Fruit fly (Drosophila melanogaster) whole organism, embryonic: ENCODE results near the gene Nthl1.

Source experiments
- Adf1 ChIP-seq: fragments of 200-800 bp; sonication (Bioruptor generic); IDR thresholded peaks from 2 replicates; pipeline ENCODE4 v1.3.6; 2022; ENCODE audit warnings: missing biosample characterization, missing genetic modification characterization
- Blimp-1 ChIP-seq: fragments of 200-800 bp; sonication (Bioruptor generic); optimal IDR thresholded peaks from 3 replicates; lab custom pipeline; 2018; ENCODE audit warnings: missing biosample characterization, missing genetic modification characterization, mild to moderate bottlenecking, moderate library complexity, missing genetic modification reagents
- CG11456 ChIP-seq: fragments of 200-800 bp; sonication (Bioruptor generic); IDR thresholded peaks from 3 replicates; pipeline ENCODE4 v1.3.6; 2022; ENCODE audit warnings: missing biosample characterization, missing genetic modification characterization
- CG11723 ChIP-seq: fragments of 200-800 bp; sonication (Bioruptor generic); optimal IDR thresholded peaks from 2 replicates; lab custom pipeline; 2017; ENCODE audit warnings: missing biosample characterization, mild to moderate bottlenecking, missing genetic modification characterization
- CG12155 ChIP-seq: fragments of 200-800 bp; sonication (Bioruptor generic); optimal IDR thresholded peaks from 3 replicates; lab custom pipeline; 2016; ENCODE audit warnings: missing biosample characterization, missing genetic modification characterization
- CG13624 ChIP-seq: fragments of 200-800 bp; sonication (Bioruptor generic); optimal IDR thresholded peaks from 2 replicates; lab custom pipeline; 2016; ENCODE audit warnings: missing biosample characterization, missing genetic modification characterization
- CG13894 ChIP-seq: fragments of 200-800 bp; sonication (Bioruptor generic); optimal IDR thresholded peaks from 3 replicates; lab custom pipeline; 2018; ENCODE audit warnings: missing biosample characterization, mild to moderate bottlenecking, missing genetic modification characterization, moderate library complexity
- CG15073 ChIP-seq: fragments of 200-800 bp; sonication (Bioruptor generic); optimal IDR thresholded peaks from 2 replicates; lab custom pipeline; 2016; ENCODE audit warnings: missing biosample characterization, missing genetic modification characterization
- CG17359 ChIP-seq: fragments of 200-800 bp; sonication (Bioruptor generic); optimal IDR thresholded peaks from 3 replicates; lab custom pipeline; 2018; ENCODE audit warnings: missing biosample characterization, mild to moderate bottlenecking, missing genetic modification characterization, moderate library complexity
- CG1792 ChIP-seq: fragments of 200-800 bp; sonication (Bioruptor generic); optimal IDR thresholded peaks from 2 replicates; lab custom pipeline; 2016; ENCODE audit warnings: missing biosample characterization, missing genetic modification characterization
- CG2199 ChIP-seq: fragments of 200-800 bp; sonication (Bioruptor generic); IDR thresholded peaks from 3 replicates; pipeline ENCODE4 v1.3.6; 2022; ENCODE audit warnings: missing biosample characterization, missing genetic modification characterization
- CG30020 ChIP-seq: fragments of 200-800 bp; optimal IDR thresholded peaks from 2 replicates; lab custom pipeline; 2019; ENCODE audit warnings: missing biosample characterization, mild to moderate bottlenecking, missing genetic modification characterization, moderate library complexity
- CG30403 ChIP-seq: fragments of 200-800 bp; sonication (Bioruptor generic); optimal IDR thresholded peaks from 3 replicates; lab custom pipeline; 2016; ENCODE audit warnings: missing biosample characterization, missing genetic modification characterization
- CG33557 ChIP-seq: fragments of 200-800 bp; sonication (Bioruptor generic); optimal IDR thresholded peaks from 2 replicates; lab custom pipeline; 2019; ENCODE audit warnings: missing biosample characterization, mild to moderate bottlenecking, missing genetic modification characterization, moderate library complexity
- CG34376 ChIP-seq: fragments of 200-800 bp; sonication (Bioruptor generic); optimal IDR thresholded peaks from 2 replicates; lab custom pipeline; 2018; ENCODE audit warnings: missing biosample characterization, mild to moderate bottlenecking, missing genetic modification characterization
- CG3847 ChIP-seq: fragments of 200-800 bp; sonication (Bioruptor generic); IDR thresholded peaks from 2 replicates; pipeline ENCODE4 v1.3.6; 2022; ENCODE audit warnings: missing biosample characterization, missing genetic modification characterization
- CG4820 ChIP-seq: fragments of 200-800 bp; sonication (Bioruptor generic); optimal IDR thresholded peaks from 3 replicates; lab custom pipeline; 2016; ENCODE audit warnings: missing biosample characterization, missing genetic modification characterization
- CG6272 ChIP-seq: fragments of 200-800 bp; sonication (Bioruptor generic); IDR thresholded peaks from 2 replicates; pipeline ENCODE4 v1.3.6; 2022; ENCODE audit warnings: missing biosample characterization, missing genetic modification characterization
- CG7357 ChIP-seq: fragments of 200-800 bp; sonication (Bioruptor generic); IDR thresholded peaks from 3 replicates; pipeline ENCODE4 v1.3.6; 2022; ENCODE audit warnings: missing biosample characterization, missing genetic modification characterization
- CG7372 ChIP-seq: fragments of 200-800 bp; sonication (Bioruptor generic); IDR thresholded peaks from 2 replicates; pipeline ENCODE4 v1.3.6; 2022; ENCODE audit warnings: missing biosample characterization, missing genetic modification characterization
- CG8359 ChIP-seq: fragments of 200-800 bp; sonication (Bioruptor generic); optimal IDR thresholded peaks from 2 replicates; lab custom pipeline; 2017; ENCODE audit warnings: missing biosample characterization, mild to moderate bottlenecking, missing genetic modification characterization, borderline replicate concordance
- CG9609 ChIP-seq: fragments of 200-800 bp; sonication (Bioruptor generic); optimal IDR thresholded peaks from 3 replicates; lab custom pipeline; 2016; ENCODE audit warnings: missing biosample characterization, missing genetic modification characterization
- Camta ChIP-seq: fragments of 200-800 bp; sonication (Bioruptor generic); optimal IDR thresholded peaks from 2 replicates; lab custom pipeline; 2016; ENCODE audit warnings: missing biosample characterization, missing genetic modification characterization
- D ChIP-seq, 2 experiments: fragments of 200-800 bp in 1 of 2; fragments of >200 bp in 1 of 2; sonication (Bioruptor generic) in 1 of 2; optimal IDR thresholded peaks; 2 replicates in 1 of 2; 3 replicates in 1 of 2; lab custom pipeline; 2017; ENCODE audit warnings: mild to moderate bottlenecking in 1 of 2, missing biosample characterization in 1 of 2, missing genetic modification characterization in 1 of 2, missing genetic modification reagents in 1 of 2
- Dp ChIP-seq: fragments of 200-800 bp; sonication (Bioruptor generic); optimal IDR thresholded peaks from 2 replicates; lab custom pipeline; 2018; ENCODE audit warnings: missing biosample characterization, mild to moderate bottlenecking, missing genetic modification characterization, moderate library complexity
- E2f2 ChIP-seq: fragments of 200-800 bp; sonication (Bioruptor generic); IDR thresholded peaks from 2 replicates; pipeline ENCODE4 v1.3.6; 2022; ENCODE audit warnings: missing biosample characterization, missing genetic modification characterization
- ERR ChIP-seq: fragments of 200-800 bp; sonication (Bioruptor generic); optimal IDR thresholded peaks from 2 replicates; lab custom pipeline; 2016; ENCODE audit warnings: missing biosample characterization, missing genetic modification characterization
- HLH54F ChIP-seq: fragments of 200-800 bp; sonication (Bioruptor generic); optimal IDR thresholded peaks from 3 replicates; lab custom pipeline; 2016; ENCODE audit warnings: missing biosample characterization, missing genetic modification characterization
- MBD-R2 ChIP-seq: fragments of 200-800 bp; sonication (Bioruptor generic); IDR thresholded peaks from 2 replicates; pipeline ENCODE4 v1.3.6; 2022; ENCODE audit warnings: missing biosample characterization, missing genetic modification characterization
- MESR4 ChIP-seq: fragments of 200-800 bp; sonication (Bioruptor generic); optimal IDR thresholded peaks from 2 replicates; lab custom pipeline; 2018; ENCODE audit warnings: missing biosample characterization, mild to moderate bottlenecking, missing genetic modification characterization, moderate library complexity
- Oaz ChIP-seq: fragments of 200-800 bp; sonication (Bioruptor generic); IDR thresholded peaks from 2 replicates; pipeline ENCODE4 v1.3.6; 2022; ENCODE audit warnings: missing biosample characterization, missing genetic modification characterization
- Side ChIP-seq: fragments of 200-800 bp; sonication (Bioruptor generic); optimal IDR thresholded peaks from 2 replicates; lab custom pipeline; 2016; ENCODE audit warnings: missing biosample characterization, missing genetic modification characterization
- Ssrp ChIP-seq: fragments of 200-800 bp; sonication (Bioruptor generic); optimal IDR thresholded peaks from 2 replicates; lab custom pipeline; 2018; ENCODE audit warnings: missing biosample characterization, mild to moderate bottlenecking, missing genetic modification characterization, moderate library complexity
- Usf ChIP-seq: fragments of 200-800 bp; sonication (Bioruptor generic); optimal IDR thresholded peaks from 2 replicates; lab custom pipeline; 2017; ENCODE audit warnings: missing genotype, missing biosample characterization, missing genetic modification characterization
- Xbp1 ChIP-seq: fragments of 200-800 bp; sonication (Bioruptor generic); optimal IDR thresholded peaks from 3 replicates; lab custom pipeline; 2016; ENCODE audit warnings: missing biosample characterization, mild to moderate bottlenecking, missing genetic modification characterization
- al ChIP-seq: fragments of 200-800 bp; sonication (Bioruptor generic); IDR thresholded peaks from 2 replicates; pipeline ENCODE4 v1.3.6; 2022; ENCODE audit warnings: missing biosample characterization, missing genetic modification characterization
- aop ChIP-seq: fragments of 200-800 bp; sonication (Bioruptor generic); IDR thresholded peaks from 2 replicates; pipeline ENCODE4 v1.3.6; 2022; ENCODE audit warnings: missing biosample characterization, missing genetic modification characterization
- gcm2 ChIP-seq: fragments of 200-800 bp; sonication (Bioruptor generic); optimal IDR thresholded peaks from 2 replicates; lab custom pipeline; 2016; ENCODE audit warnings: missing biosample characterization, missing genetic modification characterization
- gem ChIP-seq: fragments of 200-800 bp; sonication (Bioruptor generic); optimal IDR thresholded peaks from 2 replicates; lab custom pipeline; 2019; ENCODE audit warnings: missing biosample characterization, mild to moderate bottlenecking, missing genetic modification characterization, moderate library complexity
- ind ChIP-seq: fragments of 200-800 bp; sonication (Bioruptor generic); optimal IDR thresholded peaks from 3 replicates; lab custom pipeline; 2016; ENCODE audit warnings: missing biosample characterization, missing genetic modification characterization
- kah ChIP-seq: fragments of 200-800 bp; sonication (Bioruptor generic); optimal IDR thresholded peaks from 2 replicates; lab custom pipeline; 2018; ENCODE audit warnings: missing biosample characterization, mild to moderate bottlenecking, missing genetic modification characterization
- lbe ChIP-seq: fragments of 200-800 bp; sonication (Bioruptor generic); optimal IDR thresholded peaks from 2 replicates; lab custom pipeline; 2016; ENCODE audit warnings: missing biosample characterization, mild to moderate bottlenecking, missing genetic modification characterization
- lmd ChIP-seq: fragments of 200-800 bp; sonication (Bioruptor generic); IDR thresholded peaks from 2 replicates; pipeline ENCODE4 v1.3.6; 2022; ENCODE audit warnings: missing biosample characterization, missing genetic modification characterization
- nerfin-2 ChIP-seq: fragments of 200-800 bp; sonication (Bioruptor generic); IDR thresholded peaks from 2 replicates; pipeline ENCODE4 v1.3.6; 2022; ENCODE audit warnings: missing biosample characterization, missing genetic modification characterization; ENCODE audit not compliant: partially characterized antibody
- otp ChIP-seq: fragments of 200-800 bp; sonication (Bioruptor generic); IDR thresholded peaks from 3 replicates; pipeline ENCODE4, ENCODE4 v1.3.6; 2022; ENCODE audit warnings: missing biosample characterization, missing genetic modification characterization
- repo ChIP-seq: fragments of 200-800 bp; sonication (Bioruptor generic); optimal IDR thresholded peaks from 2 replicates; lab custom pipeline; 2016; ENCODE audit warnings: missing biosample characterization, missing genetic modification characterization
- scrt ChIP-seq: fragments of 200-800 bp; sonication (Bioruptor generic); optimal IDR thresholded peaks from 2 replicates; lab custom pipeline; 2018; ENCODE audit warnings: missing biosample characterization, mild to moderate bottlenecking, missing genetic modification characterization, moderate library complexity
- sisA ChIP-seq: fragments of 200-800 bp; sonication (Bioruptor generic); IDR thresholded peaks from 2 replicates; pipeline ENCODE4 v1.3.6; 2022; ENCODE audit warnings: missing biosample characterization, missing genetic modification characterization
- stc ChIP-seq: fragments of 200-800 bp; sonication (Bioruptor generic); IDR thresholded peaks from 2 replicates; pipeline ENCODE4 v1.3.6; 2022; ENCODE audit warnings: missing biosample characterization, missing genetic modification characterization
- toy ChIP-seq: fragments of 200-800 bp; sonication (Bioruptor generic); IDR thresholded peaks from 2 replicates; pipeline ENCODE4 v1.3.6; 2022; ENCODE audit warnings: missing biosample characterization, missing genetic modification characterization
- trh ChIP-seq: fragments of 200-800 bp; sonication (Bioruptor generic); optimal IDR thresholded peaks from 2 replicates; lab custom pipeline; 2016; ENCODE audit warnings: missing biosample characterization, missing genetic modification characterization

Gene Nthl1

DNA sequence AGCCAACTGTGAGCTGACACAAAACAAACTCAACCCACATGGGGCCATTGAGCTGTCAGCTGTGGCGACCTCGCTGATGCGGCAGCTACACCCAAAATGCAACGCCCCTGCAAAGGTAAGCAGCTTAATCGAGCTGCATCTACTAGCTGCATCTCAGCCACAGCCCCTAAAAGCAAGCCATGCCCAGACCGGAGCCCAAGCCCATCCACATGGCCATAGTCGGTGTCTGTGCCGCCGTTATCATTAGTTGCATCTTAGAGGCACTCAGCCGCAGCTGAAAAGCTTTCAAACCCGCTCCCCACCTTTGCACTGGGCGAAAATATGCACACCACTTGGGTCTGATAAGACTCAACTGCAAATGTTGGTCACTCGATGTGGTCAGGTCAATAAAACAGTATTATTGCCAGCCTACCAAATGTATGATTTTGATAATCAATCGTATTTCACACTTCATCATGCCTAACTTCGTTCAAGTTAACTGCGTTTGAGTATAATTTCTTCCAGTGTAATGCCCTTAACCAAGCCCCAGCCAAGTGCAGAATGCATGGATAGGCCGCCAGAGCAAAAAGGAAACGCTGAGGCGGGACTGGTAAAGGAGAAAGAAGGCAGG lies 46.5 kb upstream of the Nthl1 start (continued):
- TF ChIP-seq ind (GFP tag; lab: Kevin White, UChicago): peak; percentile 55
- TF ChIP-seq Oaz (GFP tag; lab: Robert Waterston, UW): no peak
- TF ChIP-seq lmd (GFP tag; lab: Robert Waterston, UW): peak; percentile 50; the same call in 1 of the 2 replicates
- TF ChIP-seq CG12155 (GFP tag; lab: Kevin White, UChicago): peak; percentile 6
- TF ChIP-seq MBD-R2: no peak
- TF ChIP-seq CG34376 (GFP tag; lab: Kevin White, UChicago): no peak
- TF ChIP-seq CG30020: no peak
- TF ChIP-seq otp (GFP tag; lab: Robert Waterston, UW): no peak; the same call in 2 of the 3 replicates
- TF ChIP-seq CG7357 (GFP tag; lab: Robert Waterston, UW): no peak
- TF ChIP-seq nerfin-2 (GFP tag; lab: Robert Waterston, UW): no peak
- peak; percentile 62 for TF ChIP-seq CG4820 (GFP tag; lab: Kevin White, UChicago)
- TF ChIP-seq CG11456 (GFP tag; lab: Robert Waterston, UW): no peak
- peak; percentile 66 for TF ChIP-seq Xbp1 (GFP tag; lab: Kevin White, UChicago)
- peak; percentile 7 for TF ChIP-seq D (optimal IDR thresholded peaks at IDR 0.05; lab: Kevin White, UChicago)
- peak; percentile 58 for TF ChIP-seq D (GFP tag; optimal IDR thresholded peaks at IDR 0.05; lab: Kevin White, UChicago)
- TF ChIP-seq al (GFP tag; lab: Robert Waterston, UW): no peak
- TF ChIP-seq CG13894: no peak
- TF ChIP-seq Blimp-1 (GFP tag; lab: Kevin White, UChicago): peak; percentile 82
- no peak for TF ChIP-seq CG7372 (GFP tag; lab: Robert Waterston, UW)
- TF ChIP-seq CG13624 (GFP tag; lab: Kevin White, UChicago): no peak
- TF ChIP-seq CG1792 (GFP tag; lab: Kevin White, UChicago): no peak
- TF ChIP-seq CG15073 (GFP tag; lab: Kevin White, UChicago): no peak
- no peak for TF ChIP-seq ERR (GFP tag; lab: Kevin White, UChicago)
- no peak for TF ChIP-seq CG6272 (GFP tag; lab: Robert Waterston, UW)
- TF ChIP-seq Camta (GFP tag; lab: Kevin White, UChicago): peak; percentile 40
- no peak for TF ChIP-seq aop (GFP tag; lab: Robert Waterston, UW)
- no peak for TF ChIP-seq CG2199 (GFP tag; lab: Robert Waterston, UW)
- peak; percentile 65 for TF ChIP-seq CG30403
- TF ChIP-seq Usf: no peak
- peak; percentile 42 for TF ChIP-seq CG8359 (GFP tag; lab: Kevin White, UChicago)
- no peak for TF ChIP-seq gcm2 (GFP tag; lab: Kevin White, UChicago)
- TF ChIP-seq stc (GFP tag; lab: Robert Waterston, UW): no peak
- no peak for TF ChIP-seq CG3847 (GFP tag; lab: Robert Waterston, UW)
- TF ChIP-seq kah (GFP tag; lab: Kevin White, UChicago): no peak
- peak; percentile 45 for TF ChIP-seq CG33557
- TF ChIP-seq HLH54F: no peak
- TF ChIP-seq repo (GFP tag; lab: Kevin White, UChicago): no peak
- TF ChIP-seq sisA (GFP tag; lab: Robert Waterston, UW): peak; percentile 62
- peak; percentile 78 for TF ChIP-seq gem (tag; lab: Kevin White, UChicago)
- TF ChIP-seq CG11723: peak; percentile 29
- peak; percentile 21; the same call in 1 of the 2 replicates for TF ChIP-seq E2f2 (GFP tag; lab: Robert Waterston, UW)
- TF ChIP-seq CG17359: peak; percentile 69
- no peak for TF ChIP-seq toy (GFP tag; lab: Robert Waterston, UW)
- no peak for TF ChIP-seq MESR4 (GFP tag; lab: Kevin White, UChicago)
- no peak for TF ChIP-seq scrt (GFP tag; lab: Kevin White, UChicago)
- TF ChIP-seq trh: no peak
- no peak for TF ChIP-seq lbe
- TF ChIP-seq CG9609 (GFP tag; lab: Kevin White, UChicago): peak; percentile 41
- no peak for TF ChIP-seq Adf1
- no peak for TF ChIP-seq Side (GFP tag; lab: Kevin White, UChicago)
- peak; percentile 66 for TF ChIP-seq Ssrp
- TF ChIP-seq Dp (GFP tag; lab: Kevin White, UChicago): no peak
